Worm (Caenorhabditis elegans): ENCODE data around the gene T24A6.1.
"Not testable (repeated sequence)": the region's sequence is repeated elsewhere in the genome, so short reads cannot be mapped to it uniquely, and the experiment has no call there.

- TF ChIP-seq mdl-1 (tag; optimal IDR thresholded peaks at IDR 0.05); Y55F3AM.14 (GFP tag; optimal IDR thresholded peaks at IDR 0.05); nhr-77 (tag; optimal IDR thresholded peaks at IDR 0.05); snpc-4 (tag; optimal IDR thresholded peaks at IDR 0.05); unc-62 (GFP tag; optimal IDR thresholded peaks at IDR 0.05); elt-1 (tag; optimal IDR thresholded peaks at IDR 0.05); egl-27 (tag; optimal IDR thresholded peaks at IDR 0.05); F13H6.1 (tag; optimal IDR thresholded peaks at IDR 0.05); ztf-11 (tag; optimal IDR thresholded peaks at IDR 0.05): not testable (repeated sequence)
Measured at ce11 chrV:3572408-3572807, 13.6 kb downstream of the T24A6.1 start, which contains the start of gene F40C5.1.

Measured in whole organism, L2 larva.